Fruit fly (Drosophila melanogaster): ENCODE measurements around the gene CG15385.

CG15385 gene

DNA sequence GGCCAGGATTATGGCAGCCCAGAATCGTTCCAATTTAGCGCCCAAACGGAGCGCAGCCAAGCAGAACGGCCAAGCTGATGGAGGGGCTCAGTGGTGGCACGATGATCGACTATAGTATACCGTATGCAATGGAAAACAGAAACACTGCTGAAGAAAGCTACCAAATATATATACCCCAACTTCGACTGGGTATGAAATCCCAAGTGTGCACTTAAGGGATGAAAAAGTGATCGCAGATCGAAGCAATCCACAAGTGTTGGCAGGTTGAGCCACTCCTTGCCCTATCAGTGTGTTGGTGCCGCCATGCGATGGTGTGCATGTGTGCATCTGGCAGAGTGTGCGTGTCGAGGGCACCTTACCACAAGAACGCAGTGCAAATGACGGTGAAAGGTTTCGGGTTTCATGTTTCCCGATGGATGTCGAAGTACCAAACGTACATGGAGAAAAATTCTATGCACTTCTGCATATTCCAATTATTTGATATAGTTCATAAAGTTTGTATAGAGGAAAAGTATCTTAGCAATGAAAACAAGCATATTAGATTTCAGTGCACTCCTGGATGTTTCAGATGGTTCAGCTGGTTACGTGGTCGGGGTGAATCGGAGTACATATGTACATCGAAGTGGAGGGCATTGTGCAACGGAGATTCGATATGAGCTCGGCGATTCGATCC is 30.3 kb downstream of the CG15385 start (continued):
- TF ChIP-seq Gsc (GFP tag; IDR thresholded peaks at IDR 0.05) (no peak), CG8478 (optimal IDR thresholded peaks at IDR 0.05) (peak; percentile 66), amos (GFP tag; IDR thresholded peaks at IDR 0.05; ENCODE audit: partially characterized antibody) (peak; percentile 21; the same call in 1 of the 2 replicates), CG8765 (GFP tag; IDR thresholded peaks at IDR 0.05) (peak; percentile 16; the same call in 1 of the 2 replicates), stc (GFP tag; IDR thresholded peaks at IDR 0.05) (no peak), pan (optimal IDR thresholded peaks at IDR 0.05) (peak in 1 of 2 experiments; percentile 83), pan (GFP tag; optimal IDR thresholded peaks at IDR 0.05 in 1 of 2, IDR thresholded peaks at IDR 0.05 in 1 of 2) (peak in 1 of 2 experiments; percentile 57), CG11695 (GFP tag; IDR thresholded peaks at IDR 0.05) (no peak), HLH4C (GFP tag; IDR thresholded peaks at IDR 0.05; ENCODE audit: partially characterized antibody) (peak; percentile 63), cg (GFP tag; optimal IDR thresholded peaks at IDR 0.05) (peak; percentile 75), twi (tag; optimal IDR thresholded peaks at IDR 0.05) (peak; percentile 95), sima (GFP tag; optimal IDR thresholded peaks at IDR 0.05) (no peak), HLH54F (GFP tag; optimal IDR thresholded peaks at IDR 0.05) (no peak), dan (GFP tag; IDR thresholded peaks at IDR 0.05) (no peak), ara (GFP tag; IDR thresholded peaks at IDR 0.05) (peak; percentile 20; the same call in 1 of the 2 replicates), Vsx1 (GFP tag; optimal IDR thresholded peaks at IDR 0.05) (no peak), tll (GFP tag; optimal IDR thresholded peaks at IDR 0.05) (peak in 1 of 2 experiments; percentile 23), Scr (GFP tag; IDR thresholded peaks at IDR 0.05; ENCODE audit: partially characterized antibody) (peak; percentile 49), Six4 (GFP tag; optimal IDR thresholded peaks at IDR 0.05) (peak; percentile 73), CG6791 (GFP tag; IDR thresholded peaks at IDR 0.05; ENCODE audit: partially characterized antibody) (peak; percentile 73), CG14860 (GFP tag; IDR thresholded peaks at IDR 0.05; ENCODE audit: partially characterized antibody) (peak; percentile 66), dpn (GFP tag; optimal IDR thresholded peaks at IDR 0.05) (peak in 1 of 2 experiments; percentile 9), rib (GFP tag; IDR thresholded peaks at IDR 0.05) (0 out of 2 replicates have a peak, but pooled peaks have one; percentile 28), Bgb (GFP tag; IDR thresholded peaks at IDR 0.05; ENCODE audit: partially characterized antibody) (peak; percentile 42; the same call in 1 of the 2 replicates), HLHmδ (GFP tag; optimal IDR thresholded peaks at IDR 0.05) (peak; percentile 30), kni (GFP tag; optimal IDR thresholded peaks at IDR 0.05) (peak; percentile 55), lov (optimal IDR thresholded peaks at IDR 0.05) (no peak), lov (GFP tag; IDR thresholded peaks at IDR 0.05) (peak; percentile 27; the same call in 1 of the 3 replicates), nerfin-2 (GFP tag; IDR thresholded peaks at IDR 0.05; ENCODE audit: partially characterized antibody) (peak; percentile 65), pros (GFP tag; optimal IDR thresholded peaks at IDR 0.05) (peak; percentile 91), Xrp1 (GFP tag; IDR thresholded peaks at IDR 0.05) (peak; percentile 35; the same call in 1 of the 2 replicates), inv (GFP tag; IDR thresholded peaks at IDR 0.05; ENCODE audit: partially characterized antibody) (peak; percentile 34; the same call in 1 of the 2 replicates), D19B (GFP tag; optimal IDR thresholded peaks at IDR 0.05) (peak; percentile 66), zf30C (GFP tag; optimal IDR thresholded peaks at IDR 0.05) (peak; percentile 99), CG16813 (GFP tag; IDR thresholded peaks at IDR 0.05; ENCODE audit: partially characterized antibody) (peak; percentile 63), Poxn (GFP tag; IDR thresholded peaks at IDR 0.05) (no peak)

- no peak for TF ChIP-seq CG11560 (tag; IDR thresholded peaks at IDR 0.05)
- no peak for TF ChIP-seq org-1 (GFP tag; optimal IDR thresholded peaks at IDR 0.05)
- TF ChIP-seq cg (GFP tag; optimal IDR thresholded peaks at IDR 0.05), result peak; percentile 47
- peak; percentile 20 for TF ChIP-seq CG12769 (tag; optimal IDR thresholded peaks at IDR 0.05)
- peak; percentile 95 for TF ChIP-seq twi (tag; optimal IDR thresholded peaks at IDR 0.05)
These were observed 31.7 kb downstream of the CG15385 start for dm6 chr2L:2180665-2181064.
